Worm (Caenorhabditis elegans) whole organism, L4 larva: ENCODE measurements around the gene H03A11.13.

Experiments used
- F10B5.3 ChIP-seq: sonication (generic microtip); optimal IDR thresholded peaks from 2 replicates; lab custom pipeline; 2016; ENCODE audit warnings: mild to moderate bottlenecking, missing genetic modification characterization, missing compliant biosample characterization
- T26A8.4 ChIP-seq: fragments of 200-800 bp; sonication (Bioruptor generic); IDR thresholded peaks from 2 replicates; pipeline ENCODE4 v1.3.6; 2022; ENCODE audit warnings: missing genetic modification characterization, missing compliant biosample characterization
- Y105C5A.15 ChIP-seq: fragments of 200-800 bp; sonication (Bioruptor generic); IDR thresholded peaks from 2 replicates; pipeline ENCODE4 v1.3.6; 2022; ENCODE audit warnings: missing genetic modification characterization, missing compliant biosample characterization
- aha-1 ChIP-seq: fragments of 150-350 bp; peaks from one replicate; lab custom pipeline; 2014; ENCODE audit warnings: missing biosample characterization, missing genetic modification characterization
- aly-2 ChIP-seq: sonication (generic microtip); optimal IDR thresholded peaks from 2 replicates; lab custom pipeline; 2018; ENCODE audit warnings: missing biosample characterization, missing genetic modification characterization
- ama-1 ChIP-seq: fragments of 150-350 bp; optimal IDR thresholded peaks from 2 replicates; lab custom pipeline; 2014; ENCODE audit warnings: inconsistent platforms, mixed read lengths
- attf-4 ChIP-seq: sonication (generic microtip); optimal IDR thresholded peaks from 3 replicates; lab custom pipeline; 2017; ENCODE audit warnings: missing biosample characterization, missing genetic modification characterization
- ceh-28 ChIP-seq: fragments of 150-350 bp; optimal IDR thresholded peaks from 2 replicates; lab custom pipeline; 2014; ENCODE audit warnings: missing biosample characterization, missing genetic modification reagents, missing genetic modification characterization
- ceh-32 ChIP-seq: sonication (generic microtip); optimal IDR thresholded peaks from 2 replicates; lab custom pipeline; 2016; ENCODE audit warnings: mild to moderate bottlenecking, missing genetic modification characterization, missing compliant biosample characterization; ENCODE audit not compliant: poor library complexity
- ceh-44 ChIP-seq: fragments of 200-800 bp; sonication (Bioruptor generic); IDR thresholded peaks from 2 replicates; pipeline ENCODE4 v1.3.6; 2022; ENCODE audit warnings: missing genetic modification reagents, missing genetic modification characterization, missing compliant biosample characterization
- ceh-62 ChIP-seq: sonication (generic microtip); optimal IDR thresholded peaks from 2 replicates; lab custom pipeline; 2017; ENCODE audit warnings: missing biosample characterization, missing genetic modification characterization
- cey-2 ChIP-seq: sonication (generic microtip); optimal IDR thresholded peaks from 3 replicates; lab custom pipeline; 2017; ENCODE audit warnings: missing genetic modification characterization, mild to moderate bottlenecking, missing compliant biosample characterization, antibody characterized with exemption, borderline replicate concordance; ENCODE audit not compliant: insufficient read depth
- daf-12 ChIP-seq: fragments of 150-350 bp; optimal IDR thresholded peaks from 2 replicates; lab custom pipeline; 2014; ENCODE audit warnings: missing biosample characterization, missing genetic modification reagents, missing genetic modification characterization
- daf-16 ChIP-seq, 3 experiments: sonication (generic microtip); optimal IDR thresholded peaks; 2 replicates each; lab custom pipeline; 2016 to 2017; ENCODE audit warnings: missing genetic modification characterization in 3 of 3, missing genetic modification reagents in 3 of 3, mild to moderate bottlenecking in 2 of 3, missing compliant biosample characterization in 2 of 3, missing biosample characterization in 1 of 3, moderate library complexity in 1 of 3
- dmd-8 ChIP-seq: fragments of 200-800 bp; sonication (Bioruptor generic); IDR thresholded peaks from 2 replicates; pipeline ENCODE4 v1.3.6; 2022; ENCODE audit warnings: missing genetic modification characterization, missing compliant biosample characterization
- dmd-9 ChIP-seq: fragments of 200-800 bp; sonication (Bioruptor generic); IDR thresholded peaks from 2 replicates; pipeline ENCODE4 v1.3.6; 2022; ENCODE audit warnings: missing genetic modification reagents, missing genetic modification characterization, missing compliant biosample characterization
- egl-27 ChIP-seq: sonication (generic microtip); optimal IDR thresholded peaks from 3 replicates; lab custom pipeline; 2017; ENCODE audit warnings: missing biosample characterization, missing genetic modification reagents, missing genetic modification characterization
- hmg-1.1 ChIP-seq: fragments of 200-800 bp; sonication (Bioruptor generic); IDR thresholded peaks from 2 replicates; pipeline ENCODE4 v1.3.6; 2022; ENCODE audit warnings: missing genetic modification reagents, missing genetic modification characterization, missing compliant biosample characterization
- lin-1 ChIP-seq: fragments of 200-800 bp; sonication (Bioruptor generic); IDR thresholded peaks from 2 replicates; pipeline ENCODE4 v1.3.6; 2022; ENCODE audit warnings: missing genetic modification reagents, missing genetic modification characterization, missing compliant biosample characterization
- lin-15B ChIP-seq: fragments of 150-350 bp; sonication (generic microtip); optimal IDR thresholded peaks from 3 replicates; lab custom pipeline; 2014; ENCODE audit warnings: missing biosample characterization, missing genetic modification characterization
- lin-29 ChIP-seq: fragments of 200-800 bp; sonication (Bioruptor generic); IDR thresholded peaks from 2 replicates; pipeline ENCODE4 v1.3.6; 2022; ENCODE audit warnings: missing genetic modification reagents, missing genetic modification characterization, missing compliant biosample characterization
- mdl-1 ChIP-seq, 2 experiments: fragments of 150-350 bp in 1 of 2; sonication (generic microtip) in 1 of 2; optimal IDR thresholded peaks; 2 replicates each; lab custom pipeline; 2014 to 2017; ENCODE audit warnings: missing biosample characterization in 2 of 2, missing genetic modification characterization in 2 of 2
- mep-1 ChIP-seq: fragments of 150-350 bp; sonication (generic microtip); optimal IDR thresholded peaks from 3 replicates; lab custom pipeline; 2014; ENCODE audit warnings: missing biosample characterization, missing genetic modification characterization
- mxl-3 ChIP-seq: fragments of 200-800 bp; sonication (Bioruptor generic); optimal IDR thresholded peaks from 2 replicates; lab custom pipeline; 2018; ENCODE audit warnings: mild to moderate bottlenecking, missing genetic modification characterization, missing compliant biosample characterization
- nhr-102 ChIP-seq: sonication (generic microtip); optimal IDR thresholded peaks from 2 replicates; lab custom pipeline; 2016; ENCODE audit warnings: mild to moderate bottlenecking, missing genetic modification characterization, moderate library complexity, missing compliant biosample characterization
- nhr-111 ChIP-seq: fragments of 200-800 bp; sonication (Bioruptor generic); optimal IDR thresholded peaks from 2 replicates; lab custom pipeline; 2018; ENCODE audit warnings: mild to moderate bottlenecking, missing genetic modification characterization, missing compliant biosample characterization
- nhr-237 ChIP-seq: sonication (generic microtip); optimal IDR thresholded peaks from 2 replicates; lab custom pipeline; 2017; ENCODE audit warnings: missing biosample characterization, missing genetic modification characterization
- nhr-25 ChIP-seq: sonication (generic microtip); optimal IDR thresholded peaks from 2 replicates; lab custom pipeline; 2017; ENCODE audit warnings: missing genetic modification characterization, mild to moderate bottlenecking, missing compliant biosample characterization, antibody characterized with exemption, moderate library complexity, borderline replicate concordance; ENCODE audit not compliant: insufficient read depth
- nhr-28 ChIP-seq: fragments of 150-350 bp; optimal IDR thresholded peaks from 2 replicates; lab custom pipeline; 2014; ENCODE audit warnings: missing biosample characterization, missing genetic modification characterization
- nhr-42 ChIP-seq: fragments of 200-800 bp; sonication (Bioruptor generic); IDR thresholded peaks from 2 replicates; pipeline ENCODE4 v1.3.6; 2022; ENCODE audit warnings: missing genetic modification characterization, missing compliant biosample characterization
- nhr-6 ChIP-seq: fragments of 150-350 bp; optimal IDR thresholded peaks from 2 replicates; lab custom pipeline; 2014; ENCODE audit warnings: missing biosample characterization, missing genetic modification characterization
- nhr-77 ChIP-seq: fragments of 150-350 bp; optimal IDR thresholded peaks from 2 replicates; lab custom pipeline; 2014; ENCODE audit warnings: missing biosample characterization, missing genetic modification characterization
- pha-4 ChIP-seq, 2 experiments: fragments of 150-350 bp in 1 of 2; fragments of 200-800 bp in 1 of 2; sonication (Bioruptor generic) in 1 of 2; IDR thresholded peaks in 1 of 2; optimal IDR thresholded peaks in 1 of 2; 2 replicates each; pipeline versions ENCODE4 v1.3.6 to Lab custom; 2014 to 2022; ENCODE audit warnings: missing genetic modification characterization in 2 of 2, missing genetic modification reagents in 2 of 2, missing biosample characterization in 1 of 2, missing compliant biosample characterization in 1 of 2
- php-3 ChIP-seq: fragments of 200-800 bp; sonication (Bioruptor generic); IDR thresholded peaks from 2 replicates; pipeline ENCODE4 v1.3.6; 2022; ENCODE audit warnings: missing genetic modification reagents, missing genetic modification characterization, missing compliant biosample characterization
- pqm-1 ChIP-seq: sonication (generic microtip); optimal IDR thresholded peaks from 2 replicates; lab custom pipeline; 2017; ENCODE audit warnings: missing biosample characterization, missing genetic modification characterization
- rbr-2 ChIP-seq: sonication (generic microtip); optimal IDR thresholded peaks from 2 replicates; lab custom pipeline; 2016; ENCODE audit warnings: missing genotype, missing genetic modification characterization, missing compliant biosample characterization
- saeg-2 ChIP-seq: fragments of 200-800 bp; sonication (Bioruptor generic); IDR thresholded peaks from 2 replicates; pipeline ENCODE4 v1.3.6; 2022; ENCODE audit warnings: missing genetic modification reagents, missing genetic modification characterization, missing compliant biosample characterization
- set-16 ChIP-seq: fragments of 200-800 bp; sonication (Bioruptor generic); IDR thresholded peaks from 2 replicates; pipeline ENCODE4 v1.3.6; 2022; ENCODE audit warnings: missing genetic modification reagents, missing genetic modification characterization, missing compliant biosample characterization
- skn-1 ChIP-seq: fragments of 150-350 bp; optimal IDR thresholded peaks from 2 replicates; lab custom pipeline; 2014; ENCODE audit warnings: missing biosample characterization, missing genetic modification characterization
- snpc-1.2 ChIP-seq: fragments of 200-800 bp; sonication (Bioruptor generic); IDR thresholded peaks from 2 replicates; pipeline ENCODE4 v1.3.6; 2022; ENCODE audit warnings: missing genetic modification reagents, missing genetic modification characterization, missing compliant biosample characterization
- snpc-4 ChIP-seq: fragments of 150-350 bp; optimal IDR thresholded peaks from 2 replicates; lab custom pipeline; 2014; ENCODE audit warnings: missing biosample characterization, missing genetic modification characterization
- tag-97 ChIP-seq: fragments of 200-800 bp; sonication (Bioruptor generic); IDR thresholded peaks from 2 replicates; pipeline ENCODE4 v1.3.6; 2022; ENCODE audit warnings: missing genetic modification characterization, missing compliant biosample characterization
- unc-39 ChIP-seq: sonication (generic microtip); optimal IDR thresholded peaks from 2 replicates; lab custom pipeline; 2017; ENCODE audit warnings: missing biosample characterization, missing genetic modification characterization
- zag-1 ChIP-seq: fragments of 150-350 bp; optimal IDR thresholded peaks from 2 replicates; lab custom pipeline; 2014; ENCODE audit warnings: missing biosample characterization, missing genetic modification characterization
- zfp-2 ChIP-seq: sonication (generic microtip); optimal IDR thresholded peaks from 2 replicates; lab custom pipeline; 2016; ENCODE audit warnings: mild to moderate bottlenecking, missing genetic modification characterization, missing compliant biosample characterization
- ztf-11 ChIP-seq: fragments of 150-350 bp; optimal IDR thresholded peaks from 2 replicates; lab custom pipeline; 2014; ENCODE audit warnings: missing biosample characterization, missing genetic modification characterization
- ztf-7 ChIP-seq: fragments of 150-350 bp; optimal IDR thresholded peaks from 2 replicates; lab custom pipeline; 2014; ENCODE audit warnings: missing biosample characterization, missing genetic modification characterization

Gene H03A11.13

ce11 chrX:15224128-15224527, 11.1 kb upstream of the H03A11.13 start (continued):
- TF ChIP-seq daf-16 (GFP tag; optimal IDR thresholded peaks at IDR 0.05; lab: Kevin White, UChicago) (no peak), daf-16 (tag; optimal IDR thresholded peaks at IDR 0.05; lab: Kevin White, UChicago) (no peak), pqm-1 (no peak), nhr-111 (GFP tag; lab: Kevin White, UChicago) (no peak), pha-4 (GFP tag; IDR thresholded peaks at IDR 0.05; lab: Robert Waterston, UW) (no peak), pha-4 (tag; optimal IDR thresholded peaks at IDR 0.05; lab: Kevin White, UChicago) (no peak)

DNA sequence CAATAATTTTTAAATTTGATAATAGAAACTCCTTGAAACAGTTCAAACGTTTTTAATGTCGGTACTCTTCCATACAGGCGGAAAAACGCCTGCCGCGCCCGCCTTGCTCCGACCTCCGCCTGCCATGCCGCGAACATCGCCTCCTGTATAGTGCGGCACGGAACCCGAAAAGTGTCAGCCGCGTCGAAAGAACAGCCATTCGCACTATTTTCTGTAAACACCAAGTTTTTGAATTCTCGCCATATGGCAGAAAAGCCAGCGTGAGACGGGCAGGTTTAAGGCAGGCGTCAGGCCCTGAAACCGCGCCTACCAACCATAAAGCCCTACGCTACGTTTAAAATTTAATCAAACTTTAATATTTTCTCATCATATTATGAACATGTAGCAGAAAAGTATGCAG, 9.8 kb upstream of the H03A11.13 start:
- TF ChIP-seq set-16 (peak; percentile 52), egl-27 (tag; lab: Kevin White, UChicago) (no peak), snpc-4 (tag; lab: Kevin White, UChicago) (peak; percentile 6), daf-12 (tag; lab: Kevin White, UChicago) (no peak)

- TF ChIP-seq mep-1 (tag; lab: Kevin White, UChicago) (peak; percentile 22), nhr-237 (tag; lab: Kevin White, UChicago) (no peak), mdl-1 (tag; optimal IDR thresholded peaks at IDR 0.05; lab: Kevin White, UChicago) (peak in 1 of 2 experiments; percentile 39), cey-2 (tag; lab: Kevin White, UChicago) (no peak), nhr-6 (tag; lab: Kevin White, UChicago) (peak; percentile 0), ama-1 (no peak), saeg-2 (GFP tag; lab: Robert Waterston, UW) (no peak), nhr-102 (tag; lab: Kevin White, UChicago) (no peak), pha-4 (GFP tag; IDR thresholded peaks at IDR 0.05; lab: Robert Waterston, UW) (no peak), pha-4 (tag; optimal IDR thresholded peaks at IDR 0.05; lab: Kevin White, UChicago) (peak; percentile 81), lin-1 (peak; percentile 42; the same call in 1 of the 2 replicates), lin-29 (no peak), attf-4 (no peak), ztf-7 (tag; lab: Kevin White, UChicago) (peak; percentile 46), nhr-28 (tag; lab: Kevin White, UChicago) (peak; percentile 68), unc-39 (no peak), ceh-44 (no peak), nhr-42 (GFP tag; lab: Robert Waterston, UW) (no peak), T26A8.4 (GFP tag; lab: Robert Waterston, UW) (no peak), F10B5.3 (no peak), mxl-3 (GFP tag; lab: Kevin White, UChicago) (peak; percentile 79), ceh-62 (tag; lab: Kevin White, UChicago) (no peak), dmd-9 (GFP tag; lab: Robert Waterston, UW) (no peak), Y105C5A.15 (GFP tag; lab: Robert Waterston, UW) (no peak), ceh-32 (tag; lab: Kevin White, UChicago) (no peak), php-3 (GFP tag; lab: Robert Waterston, UW) (no peak), aly-2 (tag; lab: Kevin White, UChicago) (no peak), zag-1 (no peak), ztf-11 (tag; lab: Kevin White, UChicago) (no peak), tag-97 (no peak), dmd-8 (GFP tag; lab: Robert Waterston, UW) (no peak), skn-1 (no peak), ceh-28 (tag; lab: Kevin White, UChicago) (no peak), hmg-1.1 (GFP tag; lab: Robert Waterston, UW) (no peak), snpc-1.2 (GFP tag; lab: Robert Waterston, UW) (no peak), nhr-77 (tag; lab: Kevin White, UChicago) (peak; percentile 8), nhr-25 (tag; lab: Kevin White, UChicago) (no peak), rbr-2 (no peak), aha-1 (tag; lab: Kevin White, UChicago) (no peak), zfp-2 (no peak), lin-15B (no peak)
These were observed 9.0 kb upstream of the H03A11.13 start for ce11 chrX:15221865-15222551.
